Worm (Caenorhabditis elegans) whole organism, L3 larva: ENCODE data around the gene tbc-1.

ENCODE experiments used
- R02D3.7 ChIP-seq: fragments of 150-350 bp; optimal IDR thresholded peaks from 2 replicates; lab custom pipeline; 2014; ENCODE audit warnings: missing biosample characterization, missing genetic modification characterization
- aly-2 ChIP-seq: fragments of 150-350 bp; optimal IDR thresholded peaks from 2 replicates; lab custom pipeline; 2014; ENCODE audit warnings: missing biosample characterization, missing genetic modification characterization
- ceh-9 ChIP-seq: sonication (generic microtip); optimal IDR thresholded peaks from 2 replicates; lab custom pipeline; 2018; ENCODE audit warnings: missing biosample characterization, missing genetic modification characterization
- fkh-10 ChIP-seq: sonication (generic microtip); optimal IDR thresholded peaks from 2 replicates; lab custom pipeline; 2017; ENCODE audit warnings: missing biosample characterization, missing genetic modification reagents, missing genetic modification characterization
- lin-39 ChIP-seq: fragments of 150-350 bp; optimal IDR thresholded peaks from 2 replicates; lab custom pipeline; 2018; ENCODE audit warnings: missing biosample characterization, missing genetic modification reagents, missing genetic modification characterization
- nhr-25 ChIP-seq: sonication (generic microtip); optimal IDR thresholded peaks from 2 replicates; lab custom pipeline; 2017; ENCODE audit warnings: missing biosample characterization, missing genetic modification characterization
- nhr-28 ChIP-seq: fragments of 150-350 bp; optimal IDR thresholded peaks from 2 replicates; lab custom pipeline; 2014; ENCODE audit warnings: missing biosample characterization, missing genetic modification characterization
- pha-4 ChIP-seq: fragments of 150-350 bp; optimal IDR thresholded peaks from 2 replicates; lab custom pipeline; 2014; ENCODE audit warnings: missing biosample characterization, missing genetic modification reagents, missing genetic modification characterization
- skn-1 ChIP-seq: fragments of 150-350 bp; optimal IDR thresholded peaks from 2 replicates; lab custom pipeline; 2014; ENCODE audit warnings: missing biosample characterization, missing genetic modification characterization
- snpc-4 ChIP-seq: fragments of 150-350 bp; optimal IDR thresholded peaks from 2 replicates; lab custom pipeline; 2014; ENCODE audit warnings: missing biosample characterization, missing genetic modification characterization
- unc-39 ChIP-seq: sonication (generic microtip); optimal IDR thresholded peaks from 4 replicates; lab custom pipeline; 2017; ENCODE audit warnings: missing biosample characterization, missing genetic modification characterization
- unc-62 ChIP-seq: fragments of 150-350 bp; sonication (generic microtip); optimal IDR thresholded peaks from 4 replicates; lab custom pipeline; 2014; ENCODE audit warnings: missing biosample characterization, missing genetic modification reagents, missing genetic modification characterization
- ztf-4 ChIP-seq: fragments of 150-350 bp; optimal IDR thresholded peaks from 2 replicates; lab custom pipeline; 2014; ENCODE audit warnings: missing biosample characterization, missing genetic modification characterization

DNA sequence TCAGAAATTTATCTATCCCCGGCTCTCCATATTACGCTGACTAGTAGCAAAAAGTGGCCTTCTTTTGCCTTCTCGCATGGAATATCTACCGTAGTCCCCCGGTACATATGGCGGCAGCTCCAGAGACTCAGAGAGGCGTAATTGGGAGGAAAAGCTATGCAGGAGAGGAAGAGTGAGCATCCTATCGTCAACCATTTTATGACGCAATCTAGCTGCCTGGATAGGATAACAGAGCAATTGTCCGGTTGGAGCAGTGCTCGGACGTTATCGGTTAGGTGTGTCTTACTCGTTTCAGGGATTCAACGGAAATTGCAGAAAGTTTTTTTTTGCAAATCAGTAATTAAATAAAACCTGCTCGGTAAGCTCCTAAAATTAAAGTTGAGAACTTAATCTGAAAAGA lies 13.4 kb upstream of the tbc-1 start:
- TF ChIP-seq unc-62 (GFP tag; lab: Kevin White, UChicago): no peak
- TF ChIP-seq pha-4: no peak
- TF ChIP-seq fkh-10 (GFP tag; lab: Kevin White, UChicago): no peak
- TF ChIP-seq snpc-4 (tag; lab: Kevin White, UChicago): no peak
- no peak for TF ChIP-seq ztf-4 (tag; lab: Kevin White, UChicago)
- no peak for TF ChIP-seq nhr-25 (tag; lab: Kevin White, UChicago)
- no peak for TF ChIP-seq R02D3.7
- no peak for TF ChIP-seq lin-39 (tag; lab: Kevin White, UChicago)
- no peak for TF ChIP-seq unc-39 (tag; lab: Kevin White, UChicago)
- TF ChIP-seq nhr-28 (tag; lab: Kevin White, UChicago): no peak
- no peak for TF ChIP-seq skn-1 (tag; lab: Kevin White, UChicago)
- no peak for TF ChIP-seq aly-2 (tag; lab: Kevin White, UChicago)
- TF ChIP-seq ceh-9 (tag; lab: Kevin White, UChicago): no peak
